Worm (Caenorhabditis elegans): ENCODE measurements around the gene F53B7.4.

Gene F53B7.4

ce11 chrV:11030675-11031074, 28.3 kb upstream of the F53B7.4 start:
- TF ChIP-seq dsc-1 (tag; optimal IDR thresholded peaks at IDR 0.05) (no peak), ztf-11 (tag; optimal IDR thresholded peaks at IDR 0.05) (no peak), grh-1 (GFP tag; IDR thresholded peaks at IDR 0.05) (no peak), nhr-85 (tag) (no peak), lin-14 (GFP tag; optimal IDR thresholded peaks at IDR 0.05) (no peak), tlp-1 (tag; optimal IDR thresholded peaks at IDR 0.05) (no peak), pqm-1 (tag; optimal IDR thresholded peaks at IDR 0.05) (no peak), mab-9 (GFP tag; IDR thresholded peaks at IDR 0.05) (no peak), ceh-8 (GFP tag; optimal IDR thresholded peaks at IDR 0.05) (no peak), irx-1 (tag; optimal IDR thresholded peaks at IDR 0.05) (no peak)

ce11 chrV:11029309-11029708, 27.0 kb upstream of the F53B7.4 start:
- TF ChIP-seq blmp-1 (tag; optimal IDR thresholded peaks at IDR 0.05), result peak; percentile 67
- peak; percentile 32 to 72 for TF ChIP-seq lsy-2 (tag; optimal IDR thresholded peaks at IDR 0.05)
- TF ChIP-seq elt-3 (tag; optimal IDR thresholded peaks at IDR 0.05), result peak in 1 of 6 experiments; percentile 30
- TF ChIP-seq unc-86 (tag; optimal IDR thresholded peaks at IDR 0.05), result peak; percentile 66
- TF ChIP-seq mef-2 (tag; optimal IDR thresholded peaks at IDR 0.05), result no peak
- peak; percentile 83 for TF ChIP-seq nhr-71 (tag; optimal IDR thresholded peaks at IDR 0.05)
- TF ChIP-seq pqm-1 (tag; optimal IDR thresholded peaks at IDR 0.05), result no peak
- 0 out of 2 replicates have a peak, but pooled peaks have one; percentile 48 for TF ChIP-seq mab-9 (GFP tag; IDR thresholded peaks at IDR 0.05)
- TF ChIP-seq fkh-4 (tag; optimal IDR thresholded peaks at IDR 0.05; ENCODE audit: borderline replicate concordance), result peak; percentile 87
- peak; percentile 59 for TF ChIP-seq swsn-7 (tag; optimal IDR thresholded peaks at IDR 0.05)
- no peak for TF ChIP-seq nhr-11 (tag; optimal IDR thresholded peaks at IDR 0.05)
- TF ChIP-seq ama-1 (optimal IDR thresholded peaks at IDR 0.05), result no peak
- peak; percentile 46; the same call in 1 of the 2 replicates for TF ChIP-seq unc-98 (GFP tag; IDR thresholded peaks at IDR 0.05)
- TF ChIP-seq lin-15B (tag; optimal IDR thresholded peaks at IDR 0.05), result peak; percentile 60
- peak; percentile 55 for TF ChIP-seq ceh-8 (GFP tag; optimal IDR thresholded peaks at IDR 0.05)
- peak; percentile 86 for TF ChIP-seq nhr-47 (tag; optimal IDR thresholded peaks at IDR 0.05)
- peak; percentile 90 to 93 (median 93) for TF ChIP-seq dpl-1 (GFP tag; optimal IDR thresholded peaks at IDR 0.05)
- TF ChIP-seq fos-1 (tag; optimal IDR thresholded peaks at IDR 0.05), result peak; percentile 16
- no peak for TF ChIP-seq efl-3 (GFP tag; optimal IDR thresholded peaks at IDR 0.05)
- peak; percentile 90 for TF ChIP-seq ceh-90 (tag; optimal IDR thresholded peaks at IDR 0.05)
- peak; percentile 45 for TF ChIP-seq sup-37 (GFP tag; optimal IDR thresholded peaks at IDR 0.05)
- TF ChIP-seq pax-3 (tag; optimal IDR thresholded peaks at IDR 0.05), result peak; percentile 80
- peak; percentile 38 for TF ChIP-seq lin-14 (GFP tag; optimal IDR thresholded peaks at IDR 0.05)
- no peak for TF ChIP-seq nhr-12 (tag; optimal IDR thresholded peaks at IDR 0.05)
- TF ChIP-seq aly-2 (tag; optimal IDR thresholded peaks at IDR 0.05), result no peak
- TF ChIP-seq grh-1 (GFP tag; IDR thresholded peaks at IDR 0.05), result peak; percentile 62
- no peak for TF ChIP-seq hpl-2 (GFP tag; optimal IDR thresholded peaks at IDR 0.05)
- peak; percentile 11 for TF ChIP-seq zip-4 (GFP tag; optimal IDR thresholded peaks at IDR 0.05)
- TF ChIP-seq Y116A8C.19 (tag; optimal IDR thresholded peaks at IDR 0.05; ENCODE audit: borderline replicate concordance), result peak; percentile 56
- peak; percentile 0 for TF ChIP-seq lin-39 (tag; optimal IDR thresholded peaks at IDR 0.05)
- no peak for TF ChIP-seq ceh-63 (GFP tag; optimal IDR thresholded peaks at IDR 0.05)
- no peak for TF ChIP-seq nhr-76 (tag; optimal IDR thresholded peaks at IDR 0.05)
- peak; percentile 74 for TF ChIP-seq sox-4 (tag; optimal IDR thresholded peaks at IDR 0.05)
- no peak for TF ChIP-seq alr-1 (tag; optimal IDR thresholded peaks at IDR 0.05; ENCODE audit: borderline replicate concordance)
- peak in 1 of 2 experiments; percentile 28 for TF ChIP-seq mdl-1 (tag; optimal IDR thresholded peaks at IDR 0.05)
- peak; percentile 12 for TF ChIP-seq F16B12.6 (tag; optimal IDR thresholded peaks at IDR 0.05)
- TF ChIP-seq ets-5 (GFP tag; IDR thresholded peaks at IDR 0.05), result no peak
- no peak for TF ChIP-seq tlp-1 (tag; optimal IDR thresholded peaks at IDR 0.05)
- peak; percentile 88 for TF ChIP-seq nhr-90 (tag; optimal IDR thresholded peaks at IDR 0.05; ENCODE audit: poor library complexity)
- peak; percentile 30 for TF ChIP-seq unc-130 (tag; optimal IDR thresholded peaks at IDR 0.05)
- peak in 1 of 2 experiments; percentile 90 for TF ChIP-seq ztf-11 (tag; optimal IDR thresholded peaks at IDR 0.05)
- TF ChIP-seq snu-23 (GFP tag; optimal IDR thresholded peaks at IDR 0.05), result peak; percentile 73
- peak; percentile 22 for TF ChIP-seq snpc-4 (tag; optimal IDR thresholded peaks at IDR 0.05)
- no peak for TF ChIP-seq nhr-237 (tag; optimal IDR thresholded peaks at IDR 0.05)
- no peak for TF ChIP-seq aha-1 (tag; optimal IDR thresholded peaks at IDR 0.05)
- TF ChIP-seq nhr-19 (GFP tag; conservative IDR thresholded peaks at IDR 0.05), result peak; percentile 72
- no peak for TF ChIP-seq nhr-77 (tag; optimal IDR thresholded peaks at IDR 0.05)

Data from whole organism, L1 larva.